Worm (Caenorhabditis elegans): Measurements from ENCODE around the gene hlh-25.

The hlh-25 gene

DNA sequence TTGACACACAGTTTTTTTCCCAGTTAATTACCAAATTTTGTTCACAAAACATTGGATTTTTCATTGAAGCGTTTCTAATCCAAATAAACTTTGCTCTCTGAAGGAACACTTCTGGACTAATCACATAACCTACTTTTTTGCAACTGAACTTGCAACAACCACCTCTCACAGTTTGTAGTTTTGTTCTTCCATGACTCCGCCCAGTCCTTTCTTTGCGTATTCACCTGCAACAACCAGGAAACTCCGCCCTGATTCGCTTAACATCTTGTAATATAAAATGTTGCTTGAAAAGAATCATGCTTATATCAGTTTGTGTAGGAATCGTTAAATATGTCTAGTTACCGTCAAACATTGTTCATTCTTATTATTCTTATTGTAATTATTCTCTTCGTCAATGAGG, 21.4 kb downstream of the hlh-25 start, which contains the start of gene ins-11:
ins-11 (plus strand) TSS at position 301 of the 400 bp plus-strand sequence.
- no peak for TF ChIP-seq nhr-41 (GFP tag; IDR thresholded peaks at IDR 0.05)
- no peak for TF ChIP-seq mxl-2 (GFP tag; conservative IDR thresholded peaks at IDR 0.05)
- TF ChIP-seq dpl-1 (GFP tag; optimal IDR thresholded peaks at IDR 0.05): no peak
- TF ChIP-seq Y48G9A.11 (GFP tag; IDR thresholded peaks at IDR 0.05): no peak
- TF ChIP-seq aly-2 (tag; optimal IDR thresholded peaks at IDR 0.05): no peak
- TF ChIP-seq ztf-11 (tag; optimal IDR thresholded peaks at IDR 0.05): no peak
- TF ChIP-seq fos-1 (tag; optimal IDR thresholded peaks at IDR 0.05): no peak

DNA sequence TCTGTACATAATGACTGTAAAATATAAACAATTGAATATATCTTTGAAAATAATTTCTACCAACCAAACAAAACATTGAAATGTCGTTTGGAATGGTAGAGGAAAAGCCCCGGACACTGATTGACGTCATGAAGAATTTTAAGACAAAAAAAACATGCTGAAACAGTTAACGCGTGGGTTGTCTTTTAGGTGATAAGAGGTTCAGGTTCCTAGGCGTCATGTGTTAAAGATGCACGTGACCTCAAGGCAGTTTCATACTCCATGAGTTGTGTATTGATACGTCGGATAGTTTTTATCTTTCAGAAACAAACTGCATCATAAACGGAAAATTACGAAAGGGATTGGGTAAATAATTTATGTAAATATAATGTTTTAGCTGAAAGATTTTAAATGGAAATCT, 22.1 kb downstream of the hlh-25 start:
- no peak for TF ChIP-seq ama-1 (optimal IDR thresholded peaks at IDR 0.05)
- TF ChIP-seq aha-1 (tag): no peak
- no peak for TF ChIP-seq attf-4 (tag; optimal IDR thresholded peaks at IDR 0.05)
- peak; percentile 59 for TF ChIP-seq hlh-30 (tag; optimal IDR thresholded peaks at IDR 0.05; ENCODE audit: insufficient read depth)
- TF ChIP-seq daf-16 (GFP tag; optimal IDR thresholded peaks at IDR 0.05): no peak
- TF ChIP-seq daf-16 (tag; optimal IDR thresholded peaks at IDR 0.05): peak; percentile 79
- TF ChIP-seq nhr-28 (tag; optimal IDR thresholded peaks at IDR 0.05): peak; percentile 6
- TF ChIP-seq dmd-6 (GFP tag; IDR thresholded peaks at IDR 0.05): peak; percentile 67
- TF ChIP-seq mdl-1 (tag; optimal IDR thresholded peaks at IDR 0.05): peak in 1 of 2 experiments; percentile 34
- peak; percentile 48 for TF ChIP-seq hlh-11 (tag; optimal IDR thresholded peaks at IDR 0.05)
- TF ChIP-seq daf-8 (GFP tag; IDR thresholded peaks at IDR 0.05): no peak
- no peak for TF ChIP-seq hmg-1.1 (GFP tag; IDR thresholded peaks at IDR 0.05)
- TF ChIP-seq nhr-77 (tag; optimal IDR thresholded peaks at IDR 0.05): peak; percentile 60
- no peak for TF ChIP-seq spr-3 (GFP tag; optimal IDR thresholded peaks at IDR 0.05)
- no peak for TF ChIP-seq daf-19 (GFP tag; conservative IDR thresholded peaks at IDR 0.05)
- no peak for TF ChIP-seq egl-27 (tag; optimal IDR thresholded peaks at IDR 0.05)
- TF ChIP-seq pqm-1 (tag; optimal IDR thresholded peaks at IDR 0.05): peak; percentile 73
- 0 out of 2 replicates have a peak, but pooled peaks have one; percentile 25 for TF ChIP-seq lin-1 (GFP tag; IDR thresholded peaks at IDR 0.05)
- no peak for TF ChIP-seq nhr-102 (tag; optimal IDR thresholded peaks at IDR 0.05)
- TF ChIP-seq sdz-12 (GFP tag; optimal IDR thresholded peaks at IDR 0.05): no peak
- TF ChIP-seq aly-2 (tag; optimal IDR thresholded peaks at IDR 0.05): no peak
- peak; percentile 83 for TF ChIP-seq dve-1 (tag; optimal IDR thresholded peaks at IDR 0.05; ENCODE audit: insufficient read depth)
- no peak for TF ChIP-seq jun-1 (tag; optimal IDR thresholded peaks at IDR 0.05)

DNA sequence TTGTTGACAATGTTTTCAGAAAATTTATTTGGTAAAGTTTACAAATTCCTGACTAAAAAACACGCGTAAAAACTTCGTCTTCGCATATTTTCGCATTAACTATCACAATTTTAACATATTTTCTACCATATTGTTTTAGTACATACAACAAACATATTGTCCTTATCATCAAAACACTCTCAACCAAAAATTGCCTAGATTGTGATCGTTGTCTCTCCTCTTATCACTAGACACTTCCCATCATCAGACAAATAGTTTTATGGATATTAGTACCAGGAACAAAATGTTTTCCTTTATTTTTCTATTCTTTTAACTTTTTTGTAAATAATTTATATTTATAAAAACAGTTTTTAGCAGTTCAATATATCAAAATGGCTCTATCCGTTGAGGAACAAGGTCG, 26.4 kb downstream of the hlh-25 start, which contains the start of gene C17C3.3:
C17C3.3 (plus strand) TSS at position 346 of the 400 bp plus-strand sequence.
- no peak for TF ChIP-seq lim-7 (GFP tag; IDR thresholded peaks at IDR 0.05)
- no peak for TF ChIP-seq mdt-29 (GFP tag; IDR thresholded peaks at IDR 0.05)
- TF ChIP-seq nhr-11 (tag; optimal IDR thresholded peaks at IDR 0.05): no peak
- TF ChIP-seq nhr-28 (tag; optimal IDR thresholded peaks at IDR 0.05): peak; percentile 28
- peak; percentile 72 for TF ChIP-seq dve-1 (tag; optimal IDR thresholded peaks at IDR 0.05; ENCODE audit: insufficient read depth)
- no peak for TF ChIP-seq nhr-25 (tag; optimal IDR thresholded peaks at IDR 0.05; ENCODE audit: borderline replicate concordance, insufficient read depth)
- no peak for TF ChIP-seq nhr-6 (tag; optimal IDR thresholded peaks at IDR 0.05)
- no peak for TF ChIP-seq ztf-11 (tag; optimal IDR thresholded peaks at IDR 0.05)
- TF ChIP-seq ceh-82 (tag; optimal IDR thresholded peaks at IDR 0.05): no peak
- no peak for TF ChIP-seq hmg-1.1 (GFP tag; IDR thresholded peaks at IDR 0.05)
- TF ChIP-seq madf-5 (GFP tag; IDR thresholded peaks at IDR 0.05): no peak
- TF ChIP-seq F37D6.2 (tag; optimal IDR thresholded peaks at IDR 0.05): no peak
- peak; percentile 24 for TF ChIP-seq hlh-11 (tag; optimal IDR thresholded peaks at IDR 0.05)
- no peak for TF ChIP-seq mdl-1 (tag; optimal IDR thresholded peaks at IDR 0.05)
- TF ChIP-seq pqm-1 (tag; optimal IDR thresholded peaks at IDR 0.05): peak; percentile 58
- TF ChIP-seq nhr-77 (tag; optimal IDR thresholded peaks at IDR 0.05): peak; percentile 5
- TF ChIP-seq arid-1 (GFP tag; conservative IDR thresholded peaks at IDR 0.05): no peak
- no peak for TF ChIP-seq lin-1 (GFP tag; IDR thresholded peaks at IDR 0.05)
- TF ChIP-seq daf-16 (GFP tag; optimal IDR thresholded peaks at IDR 0.05): no peak
- TF ChIP-seq daf-16 (tag; optimal IDR thresholded peaks at IDR 0.05): peak; percentile 97
- no peak for TF ChIP-seq cey-2 (tag; optimal IDR thresholded peaks at IDR 0.05; ENCODE audit: borderline replicate concordance, insufficient read depth)
